Worm (Caenorhabditis elegans) whole organism, L4 larva: ENCODE data around the gene srh-250.
A peak's percentile ranks its signal among the peaks of the same experiment; 100 is the strongest.

ENCODE experiments used
- F26F4.8 ChIP-seq: fragments of 200-800 bp; sonication (Bioruptor generic); conservative IDR thresholded peaks from 2 replicates; pipeline ENCODE4 v1.3.6; 2022; ENCODE audit warnings: missing genetic modification characterization, missing compliant biosample characterization
- T20F7.1 ChIP-seq: fragments of 200-800 bp; sonication (Bioruptor generic); optimal IDR thresholded peaks from 2 replicates; lab custom pipeline; 2018; ENCODE audit warnings: mild to moderate bottlenecking, missing genetic modification characterization, missing compliant biosample characterization
- T26A8.4 ChIP-seq: fragments of 200-800 bp; sonication (Bioruptor generic); IDR thresholded peaks from 2 replicates; pipeline ENCODE4 v1.3.6; 2022; ENCODE audit warnings: missing genetic modification characterization, missing compliant biosample characterization
- aly-2 ChIP-seq: sonication (generic microtip); optimal IDR thresholded peaks from 2 replicates; lab custom pipeline; 2018; ENCODE audit warnings: missing biosample characterization, missing genetic modification characterization
- daf-19 ChIP-seq: fragments of 200-800 bp; sonication (Bioruptor generic); conservative IDR thresholded peaks from 2 replicates; pipeline ENCODE4 v1.3.6; 2022; ENCODE audit warnings: missing genetic modification characterization, missing compliant biosample characterization
- dmd-9 ChIP-seq: fragments of 200-800 bp; sonication (Bioruptor generic); IDR thresholded peaks from 2 replicates; pipeline ENCODE4 v1.3.6; 2022; ENCODE audit warnings: missing genetic modification reagents, missing genetic modification characterization, missing compliant biosample characterization
- lin-1 ChIP-seq: fragments of 200-800 bp; sonication (Bioruptor generic); IDR thresholded peaks from 2 replicates; pipeline ENCODE4 v1.3.6; 2022; ENCODE audit warnings: missing genetic modification reagents, missing genetic modification characterization, missing compliant biosample characterization
- lin-13 ChIP-seq: fragments of 150-350 bp; optimal IDR thresholded peaks from 2 replicates; lab custom pipeline; 2014; ENCODE audit warnings: missing biosample characterization, missing genetic modification reagents, missing genetic modification characterization
- lin-29 ChIP-seq: fragments of 200-800 bp; sonication (Bioruptor generic); IDR thresholded peaks from 2 replicates; pipeline ENCODE4 v1.3.6; 2022; ENCODE audit warnings: missing genetic modification reagents, missing genetic modification characterization, missing compliant biosample characterization
- lin-39 ChIP-seq: fragments of 150-350 bp; optimal IDR thresholded peaks from 2 replicates; lab custom pipeline; 2014; ENCODE audit warnings: missing biosample characterization, missing genetic modification reagents, missing genetic modification characterization
- lir-3 ChIP-seq: sonication (generic microtip); optimal IDR thresholded peaks from 2 replicates; lab custom pipeline; 2016; ENCODE audit warnings: mild to moderate bottlenecking, missing genetic modification characterization, missing compliant biosample characterization
- madf-5 ChIP-seq, 2 experiments: fragments of 200-800 bp; sonication (Bioruptor generic); IDR thresholded peaks; 2 replicates each; pipeline ENCODE4 v1.3.6; 2022; ENCODE audit warnings: missing compliant biosample characterization in 2 of 2, missing genetic modification characterization in 2 of 2
- mes-2 ChIP-seq: sonication (generic microtip); optimal IDR thresholded peaks from 2 replicates; lab custom pipeline; 2016; ENCODE audit warnings: missing genotype, mild to moderate bottlenecking, missing genetic modification characterization, missing compliant biosample characterization; ENCODE audit not compliant: poor library complexity, severe bottlenecking
- nhr-102 ChIP-seq: sonication (generic microtip); optimal IDR thresholded peaks from 2 replicates; lab custom pipeline; 2016; ENCODE audit warnings: mild to moderate bottlenecking, missing genetic modification characterization, moderate library complexity, missing compliant biosample characterization
- nhr-48 ChIP-seq: sonication (generic microtip); optimal IDR thresholded peaks from 2 replicates; lab custom pipeline; 2016; ENCODE audit warnings: mild to moderate bottlenecking, missing genetic modification characterization, missing compliant biosample characterization
- nhr-6 ChIP-seq: fragments of 150-350 bp; optimal IDR thresholded peaks from 2 replicates; lab custom pipeline; 2014; ENCODE audit warnings: missing biosample characterization, missing genetic modification characterization
- nhr-76 ChIP-seq: fragments of 150-350 bp; optimal IDR thresholded peaks from 2 replicates; lab custom pipeline; 2014; ENCODE audit warnings: missing biosample characterization, missing genetic modification characterization
- pqm-1 ChIP-seq: sonication (generic microtip); optimal IDR thresholded peaks from 2 replicates; lab custom pipeline; 2017; ENCODE audit warnings: missing biosample characterization, missing genetic modification characterization
- saeg-2 ChIP-seq: fragments of 200-800 bp; sonication (Bioruptor generic); IDR thresholded peaks from 2 replicates; pipeline ENCODE4 v1.3.6; 2022; ENCODE audit warnings: missing genetic modification reagents, missing genetic modification characterization, missing compliant biosample characterization
- sdz-12 ChIP-seq: fragments of 200-800 bp; sonication (Bioruptor generic); optimal IDR thresholded peaks from 2 replicates; lab custom pipeline; 2018; ENCODE audit warnings: mild to moderate bottlenecking, missing genetic modification characterization, missing compliant biosample characterization
- set-16 ChIP-seq: fragments of 200-800 bp; sonication (Bioruptor generic); IDR thresholded peaks from 2 replicates; pipeline ENCODE4 v1.3.6; 2022; ENCODE audit warnings: missing genetic modification reagents, missing genetic modification characterization, missing compliant biosample characterization
- snpc-1.2 ChIP-seq: fragments of 200-800 bp; sonication (Bioruptor generic); IDR thresholded peaks from 2 replicates; pipeline ENCODE4 v1.3.6; 2022; ENCODE audit warnings: missing genetic modification reagents, missing genetic modification characterization, missing compliant biosample characterization
- spr-3 ChIP-seq: fragments of 200-800 bp; sonication (Bioruptor generic); optimal IDR thresholded peaks from 2 replicates; lab custom pipeline; 2018; ENCODE audit warnings: mild to moderate bottlenecking, missing genetic modification characterization, missing compliant biosample characterization
- unc-62 ChIP-seq, 3 experiments: fragments of 150-350 bp in 1 of 3; sonication (generic microtip); optimal IDR thresholded peaks in 2 of 3; peaks in 1 of 3; 1 replicate in 1 of 3; 2 replicates in 2 of 3; lab custom pipeline; 2014 to 2017; ENCODE audit warnings: missing biosample characterization in 3 of 3, missing genetic modification characterization in 3 of 3, missing genetic modification reagents in 3 of 3, missing genotype in 1 of 3
- zag-1 ChIP-seq: fragments of 150-350 bp; optimal IDR thresholded peaks from 2 replicates; lab custom pipeline; 2014; ENCODE audit warnings: missing biosample characterization, missing genetic modification characterization
- zfp-2 ChIP-seq: sonication (generic microtip); optimal IDR thresholded peaks from 2 replicates; lab custom pipeline; 2016; ENCODE audit warnings: mild to moderate bottlenecking, missing genetic modification characterization, missing compliant biosample characterization
- zip-2 ChIP-seq: fragments of 150-350 bp; optimal IDR thresholded peaks from 2 replicates; lab custom pipeline; 2014; ENCODE audit warnings: missing biosample characterization, missing genetic modification characterization
- ztf-7 ChIP-seq: fragments of 150-350 bp; optimal IDR thresholded peaks from 2 replicates; lab custom pipeline; 2014; ENCODE audit warnings: missing biosample characterization, missing genetic modification characterization

srh-250 gene

DNA sequence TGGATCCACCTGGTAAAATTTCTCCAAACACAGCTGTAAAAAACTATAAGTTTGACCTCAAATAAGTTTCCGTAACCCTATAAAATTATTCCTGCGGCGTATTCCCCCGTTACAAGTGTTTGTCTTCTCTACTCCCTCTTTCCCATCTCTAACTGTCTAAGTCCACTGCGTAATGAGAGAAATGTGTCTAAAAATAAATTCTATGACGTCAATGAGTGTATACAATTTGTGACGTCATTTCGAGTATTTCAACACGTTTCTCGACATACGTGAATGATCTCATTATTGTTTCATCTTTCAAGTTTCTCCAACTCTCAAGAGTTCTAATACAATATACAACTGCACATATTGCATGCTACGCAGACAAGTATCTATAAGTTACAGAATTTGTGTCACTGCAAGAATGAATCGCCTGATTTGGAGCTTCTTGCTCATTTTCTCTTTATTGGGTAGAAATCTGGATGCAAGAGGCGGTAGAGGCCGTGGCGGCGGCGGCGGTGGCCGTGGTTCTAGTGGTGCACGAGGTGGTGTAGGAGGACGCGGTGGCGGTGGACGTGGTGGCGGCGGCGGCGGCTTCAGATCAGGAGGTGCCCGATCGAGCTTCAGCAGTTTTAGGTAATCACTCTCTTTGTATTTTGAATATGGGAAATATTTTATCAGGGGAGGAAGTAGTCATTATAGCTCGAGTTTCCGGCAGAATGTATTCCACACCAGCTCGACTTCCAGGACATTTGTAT, 19.5 kb downstream of the srh-250 start, which contains the start of gene F53C3.6 (continued):
- no peak for TF ChIP-seq lin-29 (GFP tag; lab: Robert Waterston, UW)
- no peak for TF ChIP-seq nhr-102 (tag; lab: Kevin White, UChicago)
- TF ChIP-seq lir-3 (tag; lab: Kevin White, UChicago) = no peak
- TF ChIP-seq set-16 (GFP tag; lab: Robert Waterston, UW) = peak; percentile 94
- peak; percentile 38 for TF ChIP-seq mes-2 (tag; lab: Kevin White, UChicago)
- no peak for TF ChIP-seq zfp-2
- TF ChIP-seq saeg-2 (GFP tag; lab: Robert Waterston, UW) = no peak
- TF ChIP-seq zag-1 (tag; lab: Kevin White, UChicago) = no peak
- no peak for TF ChIP-seq lin-39 (tag; lab: Kevin White, UChicago)
- no peak for TF ChIP-seq F26F4.8 (GFP tag; lab: Robert Waterston, UW)
- peak; percentile 54 for TF ChIP-seq nhr-48 (tag; lab: Kevin White, UChicago)
- TF ChIP-seq ztf-7 (tag; lab: Kevin White, UChicago) = no peak
- peak; percentile 39 for TF ChIP-seq lin-13 (GFP tag; lab: Kevin White, UChicago)
- no peak for TF ChIP-seq dmd-9 (GFP tag; lab: Robert Waterston, UW)
- no peak for TF ChIP-seq lin-1 (GFP tag; lab: Robert Waterston, UW)
- no peak for TF ChIP-seq nhr-76 (tag; lab: Kevin White, UChicago)
- TF ChIP-seq snpc-1.2 (GFP tag; lab: Robert Waterston, UW) = no peak
- no peak for TF ChIP-seq spr-3 (GFP tag; lab: Kevin White, UChicago)
- peak; percentile 18 for TF ChIP-seq nhr-6 (tag; lab: Kevin White, UChicago)
- TF ChIP-seq daf-19 (GFP tag; lab: Robert Waterston, UW) = no peak
- no peak for TF ChIP-seq T20F7.1 (GFP tag; lab: Kevin White, UChicago)

- TF ChIP-seq pqm-1 (tag; lab: Kevin White, UChicago) (no peak), daf-19 (GFP tag; lab: Robert Waterston, UW) (no peak), madf-5 (GFP tag; IDR thresholded peaks at IDR 0.05; lab: Robert Waterston, UW) (no peak)
- TF ChIP-seq, all 104 proteins: peak for 0
Observed at ce11 chrII:3901108-3901507, 22.7 kb downstream of the srh-250 start, which contains the start of gene F53C3.4. F53C3.4 (plus strand) TSS chrII:3901408.

- TF ChIP-seq unc-62 (GFP tag; optimal IDR thresholded peaks at IDR 0.05 in 1 of 2; lab: Kevin White, UChicago) (peak in 1 of 2 experiments; percentile 20), unc-62 (tag; optimal IDR thresholded peaks at IDR 0.05; lab: Kevin White, UChicago) (no peak), zip-2 (no peak), set-16 (GFP tag; lab: Robert Waterston, UW) (peak; percentile 79)
- TF ChIP-seq, all 104 proteins: peak for 2
Observed at ce11 chrII:3902798-3903197, 24.4 kb downstream of the srh-250 start, which contains the start of gene F53C3.3. F53C3.3 (plus strand) TSS chrII:3902856.

DNA sequence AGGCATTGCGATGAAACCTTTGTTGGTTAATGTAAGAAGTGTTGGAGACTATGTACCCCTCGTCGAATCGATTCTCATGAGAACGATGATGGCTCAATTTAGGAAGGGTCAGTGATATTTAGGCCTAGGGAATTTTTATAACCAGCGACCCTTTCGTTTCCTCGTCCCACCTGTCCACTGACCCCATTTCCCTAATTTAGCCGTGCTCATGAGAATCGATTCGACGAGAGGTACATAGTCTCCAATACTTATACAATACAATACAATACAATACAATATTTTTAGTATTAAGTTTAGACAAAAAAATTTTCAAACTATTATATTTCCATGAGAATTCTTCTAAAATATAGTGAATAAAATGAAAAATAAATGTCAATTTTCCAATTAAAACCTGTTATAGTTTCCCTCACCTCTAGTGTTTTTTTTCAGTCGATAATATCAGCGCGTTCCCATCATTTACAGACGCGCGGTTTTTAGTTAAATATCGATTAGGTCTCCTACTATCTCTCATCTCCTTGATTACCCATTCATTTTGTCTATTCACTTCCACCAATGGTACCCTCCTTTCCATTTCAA, 28.3 kb downstream of the srh-250 start, which contains the start of the genes F53C3.11 and fbxb-103:
F53C3.11 (minus strand) TSS at position 101 of the 576 bp plus-strand sequence.
fbxb-103 (plus strand) TSS at position 526 of the 576 bp plus-strand sequence.
- no peak for TF ChIP-seq aly-2 (tag; lab: Kevin White, UChicago)
- TF ChIP-seq T26A8.4 (GFP tag; lab: Robert Waterston, UW) = no peak
- TF ChIP-seq sdz-12 (GFP tag; lab: Kevin White, UChicago) = no peak

DNA sequence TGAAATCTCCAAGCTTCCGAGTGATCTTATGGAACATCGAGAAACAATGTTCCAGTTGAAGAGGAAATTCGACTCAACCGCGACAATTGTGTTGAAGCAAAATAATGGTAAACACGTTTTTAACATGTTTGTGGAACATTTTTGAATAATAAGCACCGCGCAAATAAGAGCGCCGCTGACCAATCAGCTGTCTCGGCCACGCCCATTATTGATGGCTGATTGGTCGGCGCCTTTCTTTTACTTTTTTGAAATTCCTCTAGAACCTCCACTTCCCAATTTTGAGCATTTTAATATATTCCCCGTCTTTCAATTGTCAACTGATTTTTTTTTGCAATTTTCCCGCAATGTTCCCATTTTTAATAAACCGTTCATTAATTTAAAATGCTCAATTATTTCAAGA, 29.7 kb downstream of the srh-250 start:
- peak in 1 of 2 experiments; percentile 59 for TF ChIP-seq unc-62 (GFP tag; optimal IDR thresholded peaks at IDR 0.05 in 1 of 2; lab: Kevin White, UChicago)
- no peak for TF ChIP-seq unc-62 (tag; optimal IDR thresholded peaks at IDR 0.05; lab: Kevin White, UChicago)
- no peak for TF ChIP-seq zfp-2
